Worm (Caenorhabditis elegans) whole organism, L3 larva: ENCODE results near the gene F21G4.6.

Experiments used
- fkh-10 ChIP-seq: sonication (generic microtip); optimal IDR thresholded peaks from 2 replicates; lab custom pipeline; 2017; ENCODE audit warnings: missing biosample characterization, missing genetic modification reagents, missing genetic modification characterization
- lin-39 ChIP-seq: fragments of 150-350 bp; optimal IDR thresholded peaks from 2 replicates; lab custom pipeline; 2018; ENCODE audit warnings: missing biosample characterization, missing genetic modification reagents, missing genetic modification characterization
- mml-1 ChIP-seq: fragments of 150-350 bp; sonication (generic microtip); optimal IDR thresholded peaks from 3 replicates; lab custom pipeline; 2014; ENCODE audit warnings: missing biosample characterization, missing genetic modification characterization
- pha-4 ChIP-seq: fragments of 150-350 bp; optimal IDR thresholded peaks from 2 replicates; lab custom pipeline; 2014; ENCODE audit warnings: missing biosample characterization, missing genetic modification reagents, missing genetic modification characterization

DNA sequence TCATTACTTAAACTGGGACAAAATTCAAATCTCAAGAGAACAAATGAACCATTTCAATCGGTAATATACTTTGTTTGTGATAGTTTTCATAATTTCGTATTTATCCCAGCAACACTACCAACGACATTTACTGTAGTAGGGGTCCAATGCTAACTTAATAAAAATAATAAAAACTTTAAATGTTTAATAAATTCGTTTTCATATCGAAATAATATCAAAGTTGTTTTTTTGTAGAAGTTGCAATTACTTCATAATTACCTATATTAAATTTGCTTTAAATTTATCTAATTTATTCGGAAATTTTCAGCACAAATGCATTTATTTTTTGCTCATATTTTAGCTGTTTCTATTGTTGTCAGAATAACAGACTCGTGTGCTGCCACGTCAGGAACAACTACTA is 50.9 kb downstream of the F21G4.6 start, which contains the start of gene R07B1.6:
- TF ChIP-seq lin-39 (no peak), mml-1 (no peak), fkh-10 (GFP tag; lab: Kevin White, UChicago) (no peak), pha-4 (tag; lab: Kevin White, UChicago) (no peak)
